Worm (Caenorhabditis elegans): ENCODE results near the gene F14F9.6.

Gene F14F9.6

ce11 chrV:5130018-5130417 lies 16.3 kb downstream of the F14F9.6 start, which contains the start of gene F14F9.8:
F14F9.8 (plus strand) TSS chrV:5130318.
- no peak for TF ChIP-seq drap-1 (GFP tag; optimal IDR thresholded peaks at IDR 0.05)
- TF ChIP-seq mab-5 (tag; optimal IDR thresholded peaks at IDR 0.05): no peak
- no peak for TF ChIP-seq lin-13 (tag; optimal IDR thresholded peaks at IDR 0.05)
- no peak for TF ChIP-seq cnd-1 (tag; optimal IDR thresholded peaks at IDR 0.05)
- TF ChIP-seq pha-4 (tag; optimal IDR thresholded peaks at IDR 0.05): no peak
- no peak for TF ChIP-seq ham-2 (GFP tag; optimal IDR thresholded peaks at IDR 0.05)
- no peak for TF ChIP-seq ceh-83 (GFP tag; optimal IDR thresholded peaks at IDR 0.05)
- no peak for TF ChIP-seq nhr-12 (tag; optimal IDR thresholded peaks at IDR 0.05)
- no peak for TF ChIP-seq ceh-43 (GFP tag; optimal IDR thresholded peaks at IDR 0.05)
- TF ChIP-seq flh-1 (GFP tag; optimal IDR thresholded peaks at IDR 0.05): no peak
- no peak for TF ChIP-seq unc-120 (tag; optimal IDR thresholded peaks at IDR 0.05; ENCODE audit: poor library complexity, severe bottlenecking)
- TF ChIP-seq ces-1 (GFP tag; optimal IDR thresholded peaks at IDR 0.05): no peak
- no peak for TF ChIP-seq lsy-2 (tag; optimal IDR thresholded peaks at IDR 0.05)
- TF ChIP-seq mls-2 (tag; optimal IDR thresholded peaks at IDR 0.05): no peak
- TF ChIP-seq lin-32 (GFP tag; optimal IDR thresholded peaks at IDR 0.05): no peak
- no peak for TF ChIP-seq bed-3 (GFP tag; optimal IDR thresholded peaks at IDR 0.05)
- no peak for TF ChIP-seq ztf-11 (tag; optimal IDR thresholded peaks at IDR 0.05)
- no peak for TF ChIP-seq nhr-28 (tag; optimal IDR thresholded peaks at IDR 0.05)
- no peak for TF ChIP-seq unc-39 (tag; optimal IDR thresholded peaks at IDR 0.05)

ce11 chrV:5126793-5127192 lies 19.5 kb downstream of the F14F9.6 start, which contains the start of gene F14F9.5:
F14F9.5 (plus strand) TSS chrV:5127093.
- no peak for TF ChIP-seq mls-2 (tag; optimal IDR thresholded peaks at IDR 0.05)
- TF ChIP-seq sem-2 (GFP tag; optimal IDR thresholded peaks at IDR 0.05): no peak
- no peak for TF ChIP-seq ceh-43 (GFP tag; optimal IDR thresholded peaks at IDR 0.05)
- TF ChIP-seq zip-8 (tag; optimal IDR thresholded peaks at IDR 0.05): no peak
- TF ChIP-seq ceh-39 (tag; optimal IDR thresholded peaks at IDR 0.05): no peak
- no peak for TF ChIP-seq mep-1 (tag; optimal IDR thresholded peaks at IDR 0.05)
- no peak for TF ChIP-seq elt-3 (tag; optimal IDR thresholded peaks at IDR 0.05)
- no peak for TF ChIP-seq nhr-2 (tag; optimal IDR thresholded peaks at IDR 0.05)
- TF ChIP-seq ces-1 (GFP tag; optimal IDR thresholded peaks at IDR 0.05): no peak
- TF ChIP-seq ham-2 (GFP tag; optimal IDR thresholded peaks at IDR 0.05): no peak

- no peak for TF ChIP-seq ces-1 (GFP tag; optimal IDR thresholded peaks at IDR 0.05)
These were observed 26.6 kb downstream of the F14F9.6 start, which contains the start of gene sid-1 for ce11 chrV:5119679-5120078. sid-1 (plus strand) TSS chrV:5119970.

- TF ChIP-seq nhr-237 (tag; optimal IDR thresholded peaks at IDR 0.05): no peak
- no peak for TF ChIP-seq nhr-2 (tag; optimal IDR thresholded peaks at IDR 0.05)
- TF ChIP-seq zip-8 (tag; optimal IDR thresholded peaks at IDR 0.05): no peak
- no peak for TF ChIP-seq cnd-1 (tag; optimal IDR thresholded peaks at IDR 0.05)
- no peak for TF ChIP-seq ztf-11 (tag; optimal IDR thresholded peaks at IDR 0.05)
- TF ChIP-seq unc-39 (tag; optimal IDR thresholded peaks at IDR 0.05): no peak
- no peak for TF ChIP-seq ceh-83 (GFP tag; optimal IDR thresholded peaks at IDR 0.05)
- TF ChIP-seq nhr-76 (tag; optimal IDR thresholded peaks at IDR 0.05): no peak
- no peak for TF ChIP-seq unc-62 (GFP tag; optimal IDR thresholded peaks at IDR 0.05)
- no peak for TF ChIP-seq flh-1 (GFP tag; optimal IDR thresholded peaks at IDR 0.05)
- TF ChIP-seq hlh-1 (tag; optimal IDR thresholded peaks at IDR 0.05): no peak
- no peak for TF ChIP-seq sem-2 (GFP tag; optimal IDR thresholded peaks at IDR 0.05)
- no peak for TF ChIP-seq tbx-8 (GFP tag; optimal IDR thresholded peaks at IDR 0.05)
- no peak for TF ChIP-seq M03D4.4 (tag; optimal IDR thresholded peaks at IDR 0.05)
- TF ChIP-seq elt-1 (tag; optimal IDR thresholded peaks at IDR 0.05; ENCODE audit: borderline replicate concordance, insufficient read depth): no peak
- TF ChIP-seq ceh-39 (tag; optimal IDR thresholded peaks at IDR 0.05): no peak
- no peak for TF ChIP-seq nhr-28 (tag; optimal IDR thresholded peaks at IDR 0.05)
- TF ChIP-seq lin-32 (GFP tag; optimal IDR thresholded peaks at IDR 0.05): no peak
- no peak for TF ChIP-seq unc-120 (tag; optimal IDR thresholded peaks at IDR 0.05; ENCODE audit: poor library complexity, severe bottlenecking)
- no peak for TF ChIP-seq drap-1 (GFP tag; optimal IDR thresholded peaks at IDR 0.05)
These were observed 27.2 kb downstream of the F14F9.6 start, which contains the start of gene C04F5.9 for ce11 chrV:5119109-5119508. C04F5.9 (minus strand) TSS chrV:5119209.

- TF ChIP-seq elt-1 (tag; optimal IDR thresholded peaks at IDR 0.05; ENCODE audit: borderline replicate concordance, insufficient read depth) (no peak), mls-2 (tag; optimal IDR thresholded peaks at IDR 0.05) (no peak)
These were observed 32.6 kb downstream of the F14F9.6 start, which contains the start of gene C04F5.8 for ce11 chrV:5113654-5114053. C04F5.8 (minus strand) TSS chrV:5113754.
